Fruit fly (Drosophila melanogaster): ENCODE data around the gene Atu.
A peak's percentile ranks its signal among the peaks of the same experiment; 100 is the strongest.

DNA sequence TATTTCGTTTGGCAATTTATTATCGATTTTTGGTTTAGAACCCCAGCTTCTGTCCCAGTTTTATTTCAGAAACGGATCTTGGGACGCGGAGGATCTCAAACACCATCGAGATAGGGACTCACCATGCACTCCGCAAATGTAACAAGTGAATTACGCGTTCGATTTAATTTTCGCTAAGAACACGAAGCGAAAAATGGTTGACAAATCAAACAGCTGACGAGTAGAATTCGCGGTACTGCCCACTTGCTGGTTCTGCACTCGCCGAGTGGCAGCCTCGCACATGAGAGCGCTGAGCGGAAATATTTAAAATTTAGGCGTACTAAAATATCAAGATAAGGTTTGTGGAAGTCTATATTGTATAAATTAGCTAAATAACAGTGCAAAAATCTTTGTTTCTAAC lies 49.7 kb upstream of the Atu start, which contains the start of gene Pi4KIIalpha:
- peak; percentile 12 for TF ChIP-seq Sox14 (GFP tag; optimal IDR thresholded peaks at IDR 0.05)
- TF ChIP-seq Sox15 (GFP tag; optimal IDR thresholded peaks at IDR 0.05) = no peak
- TF ChIP-seq OdsH (GFP tag; optimal IDR thresholded peaks at IDR 0.05) = no peak
- no peak for TF ChIP-seq CG16779 (tag; optimal IDR thresholded peaks at IDR 0.05)
- TF ChIP-seq Eip93F (GFP tag; optimal IDR thresholded peaks at IDR 0.05) = no peak
- no peak for TF ChIP-seq CG15336 (GFP tag; IDR thresholded peaks at IDR 0.05)
- TF ChIP-seq CG8319 (GFP tag; optimal IDR thresholded peaks at IDR 0.05) = no peak
- TF ChIP-seq Gug (GFP tag; IDR thresholded peaks at IDR 0.05) = no peak
